Worm (Caenorhabditis elegans) whole organism, midembryonic: ENCODE measurements around the gene lec-1.

Experiments used
- cog-1 ChIP-seq: sonication (generic microtip); optimal IDR thresholded peaks from 2 replicates; lab custom pipeline; 2016; ENCODE audit warnings: missing genetic modification characterization, missing compliant biosample characterization
- flt-1 ChIP-seq: fragments of 200-800 bp; sonication (Bioruptor generic); IDR thresholded peaks from 2 replicates; pipeline ENCODE4 v1.3.6; 2022; ENCODE audit warnings: missing genetic modification characterization, missing compliant biosample characterization
- klf-2 ChIP-seq: fragments of 200-800 bp; sonication (Bioruptor generic); conservative IDR thresholded peaks from 2 replicates; pipeline ENCODE4 v1.3.6; 2022; ENCODE audit warnings: missing genetic modification reagents, missing genetic modification characterization, missing compliant biosample characterization
- med-1 ChIP-seq: sonication (generic microtip); optimal IDR thresholded peaks from 2 replicates; lab custom pipeline; 2017; ENCODE audit warnings: missing genetic modification characterization, mild to moderate bottlenecking, missing compliant biosample characterization, antibody characterized with exemption, missing genetic modification reagents; ENCODE audit not compliant: insufficient read depth

- TF ChIP-seq cog-1 (no peak), flt-1 (GFP tag; lab: Robert Waterston, UW) (no peak), klf-2 (no peak), med-1 (GFP tag; lab: Kevin White, UChicago) (no peak)
Measured at ce11 chrII:13235289-13235688, 39.9 kb downstream of the lec-1 start, which contains the start of gene flp-16.
